Worm (Caenorhabditis elegans) whole organism, late embryonic: ENCODE results near the gene pcp-3.

ENCODE experiments used
- C38D4.7 ChIP-seq: fragments of 200-800 bp; sonication (Bioruptor generic); optimal IDR thresholded peaks from 2 replicates; lab custom pipeline; 2018; ENCODE audit warnings: mild to moderate bottlenecking, missing genetic modification characterization, moderate library complexity, missing compliant biosample characterization
- F13H6.1 ChIP-seq: sonication (generic microtip); optimal IDR thresholded peaks from 2 replicates; lab custom pipeline; 2016; ENCODE audit warnings: missing genetic modification characterization, missing compliant biosample characterization
- T23F11.4 ChIP-seq: fragments of 200-800 bp; sonication (Bioruptor generic); optimal IDR thresholded peaks from 2 replicates; lab custom pipeline; 2018; ENCODE audit warnings: mild to moderate bottlenecking, missing genetic modification characterization, missing compliant biosample characterization
- ahr-1 ChIP-seq: sonication (generic microtip); optimal IDR thresholded peaks from 2 replicates; lab custom pipeline; 2016; ENCODE audit warnings: missing genetic modification characterization, missing compliant biosample characterization
- ceh-19 ChIP-seq: fragments of 200-800 bp; sonication (Bioruptor generic); optimal IDR thresholded peaks from 2 replicates; lab custom pipeline; 2018; ENCODE audit warnings: mild to moderate bottlenecking, missing genetic modification characterization, missing compliant biosample characterization
- ceh-22 ChIP-seq: sonication (generic microtip); optimal IDR thresholded peaks from 2 replicates; lab custom pipeline; 2017; ENCODE audit warnings: missing biosample characterization, missing genetic modification characterization
- ceh-24 ChIP-seq: sonication (generic microtip); optimal IDR thresholded peaks from 2 replicates; lab custom pipeline; 2016; ENCODE audit warnings: mild to moderate bottlenecking, missing genetic modification characterization, missing compliant biosample characterization
- ceh-30 ChIP-seq: fragments of 150-350 bp; optimal IDR thresholded peaks from 2 replicates; lab custom pipeline; 2014; ENCODE audit warnings: missing biosample characterization, missing genetic modification characterization
- ceh-31 ChIP-seq: sonication (generic microtip); optimal IDR thresholded peaks from 2 replicates; lab custom pipeline; 2016; ENCODE audit warnings: missing genetic modification characterization, missing compliant biosample characterization
- ceh-9 ChIP-seq: sonication (generic microtip); optimal IDR thresholded peaks from 2 replicates; lab custom pipeline; 2016; ENCODE audit warnings: mild to moderate bottlenecking, missing genetic modification characterization, inconsistent platforms, missing compliant biosample characterization
- dmd-4 ChIP-seq: sonication (generic microtip); optimal IDR thresholded peaks from 2 replicates; lab custom pipeline; 2016; ENCODE audit warnings: borderline replicate concordance, missing genetic modification characterization, missing compliant biosample characterization
- elt-2 ChIP-seq: sonication (generic microtip); optimal IDR thresholded peaks from 2 replicates; lab custom pipeline; 2016; ENCODE audit warnings: missing genetic modification reagents, missing genetic modification characterization, missing compliant biosample characterization
- ets-4 ChIP-seq: sonication (generic microtip); optimal IDR thresholded peaks from 2 replicates; lab custom pipeline; 2016; ENCODE audit warnings: missing genetic modification characterization, missing compliant biosample characterization
- fkh-6 ChIP-seq: sonication (generic microtip); optimal IDR thresholded peaks from 2 replicates; lab custom pipeline; 2016; ENCODE audit warnings: missing genetic modification characterization, missing compliant biosample characterization
- gmeb-2 ChIP-seq: sonication (generic microtip); optimal IDR thresholded peaks from 2 replicates; lab custom pipeline; 2016; ENCODE audit warnings: missing genetic modification characterization, inconsistent platforms, missing compliant biosample characterization
- hlh-13 ChIP-seq: fragments of 200-800 bp; sonication (Bioruptor generic); optimal IDR thresholded peaks from 2 replicates; lab custom pipeline; 2018; ENCODE audit warnings: mild to moderate bottlenecking, missing genetic modification characterization, missing compliant biosample characterization
- hlh-6 ChIP-seq: sonication (generic microtip); optimal IDR thresholded peaks from 2 replicates; lab custom pipeline; 2016; ENCODE audit warnings: missing genotype, missing genetic modification characterization, missing compliant biosample characterization
- hlh-8 ChIP-seq: sonication (generic microtip); optimal IDR thresholded peaks from 2 replicates; lab custom pipeline; 2016; ENCODE audit warnings: missing genotype, missing genetic modification characterization, missing compliant biosample characterization
- lin-11 ChIP-seq: fragments of 200-800 bp; sonication (Bioruptor generic); optimal IDR thresholded peaks from 2 replicates; lab custom pipeline; 2018; ENCODE audit warnings: mild to moderate bottlenecking, missing genetic modification characterization, missing compliant biosample characterization
- nhr-232 ChIP-seq: sonication (generic microtip); optimal IDR thresholded peaks from 2 replicates; lab custom pipeline; 2016; ENCODE audit warnings: missing genetic modification characterization, missing compliant biosample characterization
- npax-4 ChIP-seq: sonication (generic microtip); optimal IDR thresholded peaks from 2 replicates; lab custom pipeline; 2016; ENCODE audit warnings: missing genetic modification characterization, missing compliant biosample characterization
- pag-3 ChIP-seq: sonication (generic microtip); optimal IDR thresholded peaks from 2 replicates; lab custom pipeline; 2016; ENCODE audit warnings: missing compliant biosample characterization, missing genetic modification characterization, borderline replicate concordance
- pax-1 ChIP-seq: fragments of 150-350 bp; optimal IDR thresholded peaks from 2 replicates; lab custom pipeline; 2014; ENCODE audit warnings: missing biosample characterization, missing genetic modification characterization
- pha-4 ChIP-seq: fragments of 150-350 bp; optimal IDR thresholded peaks from 2 replicates; lab custom pipeline; 2018; ENCODE audit warnings: missing biosample characterization, missing genetic modification reagents, missing genetic modification characterization
- sox-2 ChIP-seq: fragments of 200-800 bp; sonication (Bioruptor generic); IDR thresholded peaks from 2 replicates; pipeline ENCODE4 v1.3.6; 2022; ENCODE audit warnings: missing genetic modification reagents, missing genetic modification characterization, missing compliant biosample characterization
- syd-9 ChIP-seq: sonication (generic microtip); optimal IDR thresholded peaks from 2 replicates; lab custom pipeline; 2016; ENCODE audit warnings: mild to moderate bottlenecking, missing genetic modification characterization, moderate library complexity, missing compliant biosample characterization
- tbx-2 ChIP-seq: sonication (generic microtip); optimal IDR thresholded peaks from 2 replicates; lab custom pipeline; 2016; ENCODE audit warnings: missing genetic modification characterization, missing compliant biosample characterization
- unc-3 ChIP-seq, 2 experiments: fragments of 200-800 bp in 1 of 2; sonication (Bioruptor generic) in 1 of 2; sonication (generic microtip) in 1 of 2; conservative IDR thresholded peaks in 1 of 2; optimal IDR thresholded peaks in 1 of 2; 2 replicates each; pipeline versions ENCODE4 v1.3.6 to Lab custom; 2016 to 2022; ENCODE audit warnings: missing compliant biosample characterization in 2 of 2, missing genetic modification characterization in 2 of 2, missing genetic modification reagents in 1 of 2
- unc-42 ChIP-seq: sonication (generic microtip); optimal IDR thresholded peaks from 2 replicates; lab custom pipeline; 2016; ENCODE audit warnings: missing genotype, missing genetic modification characterization, missing compliant biosample characterization
- ztf-16 ChIP-seq: sonication (generic microtip); optimal IDR thresholded peaks from 2 replicates; lab custom pipeline; 2017; ENCODE audit warnings: missing genetic modification characterization, missing compliant biosample characterization

Gene pcp-3

ce11 chrIV:9165027-9165426 is 6.2 kb upstream of the pcp-3 start, which contains the start of gene pcp-2:
Gene pcp-2 (minus strand): TSS chrIV:9165127.
- TF ChIP-seq gmeb-2 (tag; lab: Kevin White, UChicago), result no peak
- TF ChIP-seq syd-9 (tag; lab: Kevin White, UChicago), result no peak
- no peak for TF ChIP-seq lin-11 (tag; lab: Kevin White, UChicago)
- TF ChIP-seq pha-4 (tag; lab: Kevin White, UChicago), result no peak
- TF ChIP-seq ahr-1 (tag; lab: Kevin White, UChicago), result no peak
- TF ChIP-seq ceh-9 (tag; lab: Kevin White, UChicago), result no peak
- no peak for TF ChIP-seq ceh-31 (tag; lab: Kevin White, UChicago)
- TF ChIP-seq ztf-16 (tag; lab: Kevin White, UChicago), result no peak
- no peak for TF ChIP-seq sox-2 (GFP tag; lab: Robert Waterston, UW)

- no peak for TF ChIP-seq ceh-30 (tag; lab: Kevin White, UChicago)
- TF ChIP-seq C38D4.7, result no peak
- no peak for TF ChIP-seq hlh-13 (GFP tag; lab: Kevin White, UChicago)
- no peak for TF ChIP-seq ets-4 (tag; lab: Kevin White, UChicago)
- TF ChIP-seq dmd-4 (tag; lab: Kevin White, UChicago), result no peak
- TF ChIP-seq elt-2 (tag; lab: Kevin White, UChicago), result peak; percentile 8
- TF ChIP-seq T23F11.4 (GFP tag; lab: Kevin White, UChicago), result no peak
- no peak for TF ChIP-seq unc-42 (tag; lab: Kevin White, UChicago)
Observed at ce11 chrIV:9159863-9160262, 1.0 kb upstream of the pcp-3 start.

ce11 chrIV:9154263-9154662 is 4.6 kb downstream of the pcp-3 start, which contains the start of gene F23B2.10:
Gene F23B2.10 (minus strand): TSS chrIV:9154363.
- TF ChIP-seq ceh-22 (no peak), hlh-6 (tag; lab: Kevin White, UChicago) (no peak), hlh-8 (tag; lab: Kevin White, UChicago) (no peak), dmd-4 (tag; lab: Kevin White, UChicago) (no peak), F13H6.1 (tag; lab: Kevin White, UChicago) (no peak), nhr-232 (tag; lab: Kevin White, UChicago) (no peak), ceh-24 (tag; lab: Kevin White, UChicago) (no peak), pag-3 (no peak), fkh-6 (tag; lab: Kevin White, UChicago) (no peak), hlh-13 (GFP tag; lab: Kevin White, UChicago) (no peak), T23F11.4 (GFP tag; lab: Kevin White, UChicago) (no peak), pax-1 (tag; lab: Kevin White, UChicago) (no peak), syd-9 (tag; lab: Kevin White, UChicago) (no peak), npax-4 (no peak)

ce11 chrIV:9150175-9150574 is 8.6 kb downstream of the pcp-3 start, which contains the start of gene F23B2.7:
Gene F23B2.7 (plus strand): TSS chrIV:9150475.
- TF ChIP-seq ceh-19, result no peak
- TF ChIP-seq lin-11 (tag; lab: Kevin White, UChicago), result no peak

- TF ChIP-seq elt-2 (tag; lab: Kevin White, UChicago), result peak; percentile 40
- TF ChIP-seq unc-3 (GFP tag; conservative IDR thresholded peaks at IDR 0.05; lab: Robert Waterston, UW), result no peak
- no peak for TF ChIP-seq unc-3 (tag; optimal IDR thresholded peaks at IDR 0.05; lab: Kevin White, UChicago)
- peak; percentile 35 for TF ChIP-seq tbx-2
- TF ChIP-seq, all 69 proteins: peak for 2
Observed at ce11 chrIV:9146819-9147518, 11.8 kb downstream of the pcp-3 start, which contains the start of the genes rpb-12 and aly-2. Gene rpb-12 (minus strand): TSS chrIV:9146869. Gene aly-2 (plus strand): TSS chrIV:9147468.
